Worm (Caenorhabditis elegans) whole organism, midembryonic: Measurements from ENCODE around the gene T27E4.7.

ENCODE experiments used
- T22C8.4 ChIP-seq: fragments of 200-800 bp; sonication (Bioruptor generic); IDR thresholded peaks from 2 replicates; pipeline ENCODE4 v1.3.6; 2022; ENCODE audit warnings: missing genetic modification characterization, missing compliant biosample characterization
- cog-1 ChIP-seq: sonication (generic microtip); optimal IDR thresholded peaks from 2 replicates; lab custom pipeline; 2016; ENCODE audit warnings: missing genetic modification characterization, missing compliant biosample characterization
- flt-1 ChIP-seq: fragments of 200-800 bp; sonication (Bioruptor generic); IDR thresholded peaks from 2 replicates; pipeline ENCODE4 v1.3.6; 2022; ENCODE audit warnings: missing genetic modification characterization, missing compliant biosample characterization
- klf-2 ChIP-seq: fragments of 200-800 bp; sonication (Bioruptor generic); conservative IDR thresholded peaks from 2 replicates; pipeline ENCODE4 v1.3.6; 2022; ENCODE audit warnings: missing genetic modification reagents, missing genetic modification characterization, missing compliant biosample characterization
- med-1 ChIP-seq: sonication (generic microtip); optimal IDR thresholded peaks from 2 replicates; lab custom pipeline; 2017; ENCODE audit warnings: missing genetic modification characterization, mild to moderate bottlenecking, missing compliant biosample characterization, antibody characterized with exemption, missing genetic modification reagents; ENCODE audit not compliant: insufficient read depth
- ref-1 ChIP-seq: fragments of 200-800 bp; sonication (Bioruptor generic); conservative IDR thresholded peaks from 2 replicates; pipeline ENCODE4 v1.3.6; 2022; ENCODE audit warnings: missing genetic modification reagents, missing genetic modification characterization, missing compliant biosample characterization
- ztf-29 ChIP-seq: fragments of 200-800 bp; sonication (Bioruptor generic); IDR thresholded peaks from 2 replicates; pipeline ENCODE4 v1.3.6; 2022; ENCODE audit warnings: missing genetic modification reagents, missing genetic modification characterization, missing compliant biosample characterization

DNA sequence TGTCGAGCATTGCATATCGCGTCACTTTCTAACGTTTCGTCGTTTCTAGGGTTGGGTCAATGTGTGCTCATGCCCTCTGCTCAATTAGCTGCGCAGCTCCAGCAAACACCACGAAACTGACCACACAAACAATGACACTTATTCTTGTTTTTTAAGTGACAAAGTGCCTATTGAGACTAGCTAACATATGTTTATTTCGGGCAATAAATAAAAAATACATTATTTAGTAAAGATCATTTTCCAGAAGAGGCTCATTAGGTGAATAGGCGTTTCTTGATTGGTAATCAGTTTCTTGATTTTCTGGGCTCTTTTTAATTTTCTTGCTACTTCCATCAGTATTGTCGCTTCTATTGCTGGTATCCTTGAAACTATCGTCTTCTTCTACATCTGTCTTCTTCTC, 6.4 kb downstream of the T27E4.7 start, which contains the start of gene T27E4.5:
- TF ChIP-seq med-1 (no peak), ref-1 (no peak), flt-1 (GFP tag; lab: Robert Waterston, UW) (no peak), cog-1 (tag; lab: Kevin White, UChicago) (no peak), ztf-29 (GFP tag; lab: Robert Waterston, UW) (no peak), klf-2 (GFP tag; lab: Robert Waterston, UW) (no peak), T22C8.4 (no peak)
